Worm (Caenorhabditis elegans) whole organism, L2 larva: Measurements from ENCODE around the gene D2062.1.
"Not testable (repeated sequence)": the region's sequence is repeated elsewhere in the genome, so short reads cannot be mapped to it uniquely, and the experiment has no call there.

Experiments used
- F13H6.1 ChIP-seq: sonication (generic microtip); optimal IDR thresholded peaks from 2 replicates; lab custom pipeline; 2016; ENCODE audit warnings: missing genetic modification characterization, missing compliant biosample characterization
- R02D3.7 ChIP-seq: fragments of 150-350 bp; optimal IDR thresholded peaks from 2 replicates; lab custom pipeline; 2014; ENCODE audit warnings: missing biosample characterization, missing genetic modification characterization
- alr-1 ChIP-seq: fragments of 150-350 bp; optimal IDR thresholded peaks from 2 replicates; lab custom pipeline; 2014; ENCODE audit warnings: missing biosample characterization, missing genetic modification characterization
- aly-2 ChIP-seq: fragments of 150-350 bp; optimal IDR thresholded peaks from 2 replicates; lab custom pipeline; 2014; ENCODE audit warnings: missing biosample characterization, missing genetic modification characterization
- ama-1 ChIP-seq: fragments of 150-350 bp; optimal IDR thresholded peaks from 2 replicates; lab custom pipeline; 2018; ENCODE audit warnings: inconsistent platforms
- ceh-16 ChIP-seq: fragments of 150-350 bp; optimal IDR thresholded peaks from 2 replicates; lab custom pipeline; 2014; ENCODE audit warnings: missing biosample characterization, missing genetic modification characterization
- ceh-82 ChIP-seq: fragments of 150-350 bp; optimal IDR thresholded peaks from 2 replicates; lab custom pipeline; 2014; ENCODE audit warnings: missing biosample characterization, missing genetic modification characterization
- crh-2 ChIP-seq: sonication (generic microtip); optimal IDR thresholded peaks from 2 replicates; lab custom pipeline; 2017; ENCODE audit warnings: missing biosample characterization, missing genetic modification characterization
- dmd-4 ChIP-seq: sonication (generic microtip); optimal IDR thresholded peaks from 2 replicates; lab custom pipeline; 2017; ENCODE audit warnings: missing biosample characterization, missing genetic modification characterization
- egl-27 ChIP-seq: sonication (generic microtip); optimal IDR thresholded peaks from 3 replicates; lab custom pipeline; 2017; ENCODE audit warnings: missing biosample characterization, missing genetic modification reagents, missing genetic modification characterization
- elt-3 ChIP-seq: sonication (generic microtip); optimal IDR thresholded peaks from 2 replicates; lab custom pipeline; 2017; ENCODE audit warnings: missing biosample characterization, missing genetic modification characterization
- fos-1 ChIP-seq: fragments of 150-350 bp; optimal IDR thresholded peaks from 2 replicates; lab custom pipeline; 2014; ENCODE audit warnings: missing biosample characterization, missing genetic modification characterization
- lin-11 ChIP-seq: fragments of 150-350 bp; sonication (generic microtip); optimal IDR thresholded peaks from 2 replicates; lab custom pipeline; 2014; ENCODE audit warnings: missing biosample characterization, missing genetic modification characterization, inconsistent platforms, mixed read lengths
- lin-39 ChIP-seq: fragments of 150-350 bp; optimal IDR thresholded peaks from 2 replicates; lab custom pipeline; 2014; ENCODE audit warnings: missing biosample characterization, missing genetic modification reagents, missing genetic modification characterization
- lsy-2 ChIP-seq, 2 experiments: fragments of 150-350 bp in 1 of 2; sonication (generic microtip) in 1 of 2; optimal IDR thresholded peaks; 2 replicates each; lab custom pipeline; 2014 to 2017; ENCODE audit warnings: missing biosample characterization in 2 of 2, missing genetic modification characterization in 2 of 2
- mbf-1 ChIP-seq: sonication (generic microtip); optimal IDR thresholded peaks from 2 replicates; lab custom pipeline; 2017; ENCODE audit warnings: missing biosample characterization, missing genetic modification characterization
- nhr-11 ChIP-seq: fragments of 150-350 bp; optimal IDR thresholded peaks from 2 replicates; lab custom pipeline; 2014; ENCODE audit warnings: missing biosample characterization, missing genetic modification characterization
- nhr-12 ChIP-seq: fragments of 150-350 bp; optimal IDR thresholded peaks from 2 replicates; lab custom pipeline; 2014; ENCODE audit warnings: missing biosample characterization, missing genetic modification characterization
- nhr-129 ChIP-seq: fragments of 150-350 bp; optimal IDR thresholded peaks from 2 replicates; lab custom pipeline; 2014; ENCODE audit warnings: missing biosample characterization, missing genetic modification characterization
- nhr-23 ChIP-seq: fragments of 150-350 bp; optimal IDR thresholded peaks from 2 replicates; lab custom pipeline; 2014; ENCODE audit warnings: missing biosample characterization, missing genetic modification reagents, missing genetic modification characterization
- nhr-237 ChIP-seq: fragments of 150-350 bp; optimal IDR thresholded peaks from 2 replicates; lab custom pipeline; 2014; ENCODE audit warnings: missing biosample characterization, missing genetic modification characterization
- nhr-77 ChIP-seq: fragments of 150-350 bp; optimal IDR thresholded peaks from 2 replicates; lab custom pipeline; 2014; ENCODE audit warnings: missing biosample characterization, missing genetic modification characterization
- sma-9 ChIP-seq, 2 experiments: fragments of 150-350 bp in 1 of 2; sonication (generic microtip) in 1 of 2; optimal IDR thresholded peaks; 2 replicates each; lab custom pipeline; 2014 to 2016; ENCODE audit warnings: missing genetic modification characterization in 2 of 2, mild to moderate bottlenecking in 1 of 2, missing biosample characterization in 1 of 2, missing compliant biosample characterization in 1 of 2, missing genetic modification reagents in 1 of 2, moderate library complexity in 1 of 2
- snpc-4 ChIP-seq: fragments of 150-350 bp; optimal IDR thresholded peaks from 2 replicates; lab custom pipeline; 2014; ENCODE audit warnings: missing biosample characterization, missing genetic modification characterization
- unc-55 ChIP-seq: fragments of 150-350 bp; sonication (generic microtip); optimal IDR thresholded peaks from 3 replicates; lab custom pipeline; 2014; ENCODE audit warnings: missing biosample characterization, missing genetic modification reagents, missing genetic modification characterization
- unc-62 ChIP-seq: fragments of 150-350 bp; optimal IDR thresholded peaks from 2 replicates; lab custom pipeline; 2014; ENCODE audit warnings: missing biosample characterization, missing genetic modification reagents, missing genetic modification characterization
- zag-1 ChIP-seq: fragments of 150-350 bp; optimal IDR thresholded peaks from 2 replicates; lab custom pipeline; 2014; ENCODE audit warnings: missing biosample characterization, missing genetic modification characterization
- ztf-1 ChIP-seq: fragments of 200-800 bp; sonication (Bioruptor generic); conservative IDR thresholded peaks from 2 replicates; pipeline ENCODE4 v1.3.6; 2022; ENCODE audit warnings: missing genetic modification characterization, missing compliant biosample characterization

The D2062.1 gene

DNA sequence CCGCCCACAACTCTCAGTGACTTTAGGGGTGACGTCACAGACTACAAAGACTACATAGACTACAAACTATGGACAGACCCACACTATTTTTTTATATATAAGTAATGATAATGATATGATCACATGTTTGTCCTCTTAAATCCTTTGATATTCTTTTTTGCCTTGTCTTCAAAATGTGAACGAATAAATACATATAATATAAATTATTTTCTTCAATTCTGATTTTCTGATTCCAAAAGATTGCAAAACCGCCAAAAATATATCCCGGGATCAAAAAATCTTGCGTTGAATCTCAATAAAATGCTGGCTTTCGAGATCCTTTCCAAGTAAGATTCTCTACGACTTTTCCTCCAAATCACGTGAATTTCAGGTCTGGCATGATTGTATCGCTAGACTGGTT, 31.1 kb upstream of the D2062.1 start, which contains the start of gene F33H12.1:
F33H12.1 (plus strand) TSS at position 301 of the 400 bp plus-strand sequence.
- TF ChIP-seq snpc-4; lin-39 (tag; lab: Kevin White, UChicago); mbf-1 (tag; lab: Kevin White, UChicago): not testable (repeated sequence)

DNA sequence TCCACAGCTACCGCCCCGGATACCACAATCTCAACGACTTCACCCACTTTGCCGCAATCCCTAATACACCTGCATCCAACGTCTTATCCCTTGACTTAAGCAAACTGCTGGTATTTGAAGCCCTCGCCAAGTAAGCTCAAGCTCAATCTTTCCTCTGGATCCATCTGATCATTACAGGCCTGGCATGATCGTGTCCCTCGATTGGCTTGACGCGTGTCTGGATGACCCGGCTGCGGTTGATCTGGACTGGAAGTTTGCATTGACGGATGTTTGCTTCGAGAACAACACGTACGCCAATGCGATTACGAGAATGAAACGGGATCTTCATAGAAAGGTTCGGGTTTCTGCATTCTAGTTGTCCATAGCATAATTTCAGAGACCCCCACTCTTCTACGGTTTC, 30.3 kb upstream of the D2062.1 start:
- TF ChIP-seq nhr-237: no peak
- TF ChIP-seq, all 48 proteins: peak for 0

DNA sequence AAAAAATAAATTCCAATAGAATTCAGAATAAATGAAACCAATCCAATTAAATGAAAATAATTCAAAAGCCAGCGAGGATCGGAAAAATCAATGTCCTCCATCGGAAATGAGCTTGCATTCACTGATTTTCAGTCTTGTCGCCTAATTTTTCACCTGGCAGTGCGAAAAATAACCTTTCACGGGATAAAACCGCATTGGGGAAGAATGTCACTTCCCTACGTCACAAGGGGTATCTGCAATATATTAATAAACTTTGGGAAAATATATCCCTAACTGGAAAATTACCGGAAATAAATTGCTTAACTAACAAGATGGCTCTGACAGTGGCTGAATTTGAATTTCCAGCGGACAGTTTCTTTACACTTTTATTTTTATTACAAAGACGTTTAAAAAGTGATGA, 25.9 kb upstream of the D2062.1 start, which contains the start of gene sri-77:
sri-77 (minus strand) TSS at position 101 of the 400 bp plus-strand sequence.
- TF ChIP-seq lin-39 (tag; lab: Kevin White, UChicago): no peak
- TF ChIP-seq egl-27 (tag; lab: Kevin White, UChicago): no peak
- TF ChIP-seq elt-3 (tag; lab: Kevin White, UChicago): no peak
- no peak for TF ChIP-seq sma-9 (GFP tag; optimal IDR thresholded peaks at IDR 0.05; lab: Kevin White, UChicago)
- no peak for TF ChIP-seq sma-9 (tag; optimal IDR thresholded peaks at IDR 0.05; lab: Kevin White, UChicago)
- no peak for TF ChIP-seq ama-1 (lab: Kevin White, UChicago)
- no peak for TF ChIP-seq ztf-1 (GFP tag; lab: Robert Waterston, UW)
- TF ChIP-seq alr-1 (tag; lab: Kevin White, UChicago): no peak
- TF ChIP-seq lin-11 (tag; lab: Kevin White, UChicago): no peak
- no peak for TF ChIP-seq snpc-4
- TF ChIP-seq lsy-2 (tag; optimal IDR thresholded peaks at IDR 0.05; lab: Kevin White, UChicago): no peak
- no peak for TF ChIP-seq ceh-16 (tag; lab: Kevin White, UChicago)
- no peak for TF ChIP-seq mbf-1 (tag; lab: Kevin White, UChicago)
- no peak for TF ChIP-seq F13H6.1
- no peak for TF ChIP-seq aly-2 (tag; lab: Kevin White, UChicago)
- TF ChIP-seq R02D3.7 (tag; lab: Kevin White, UChicago): no peak
- no peak for TF ChIP-seq fos-1
- no peak for TF ChIP-seq dmd-4 (tag; lab: Kevin White, UChicago)
- no peak for TF ChIP-seq nhr-77 (tag; lab: Kevin White, UChicago)
- no peak for TF ChIP-seq unc-55 (GFP tag; lab: Kevin White, UChicago)
- no peak for TF ChIP-seq nhr-12 (tag; lab: Kevin White, UChicago)

DNA sequence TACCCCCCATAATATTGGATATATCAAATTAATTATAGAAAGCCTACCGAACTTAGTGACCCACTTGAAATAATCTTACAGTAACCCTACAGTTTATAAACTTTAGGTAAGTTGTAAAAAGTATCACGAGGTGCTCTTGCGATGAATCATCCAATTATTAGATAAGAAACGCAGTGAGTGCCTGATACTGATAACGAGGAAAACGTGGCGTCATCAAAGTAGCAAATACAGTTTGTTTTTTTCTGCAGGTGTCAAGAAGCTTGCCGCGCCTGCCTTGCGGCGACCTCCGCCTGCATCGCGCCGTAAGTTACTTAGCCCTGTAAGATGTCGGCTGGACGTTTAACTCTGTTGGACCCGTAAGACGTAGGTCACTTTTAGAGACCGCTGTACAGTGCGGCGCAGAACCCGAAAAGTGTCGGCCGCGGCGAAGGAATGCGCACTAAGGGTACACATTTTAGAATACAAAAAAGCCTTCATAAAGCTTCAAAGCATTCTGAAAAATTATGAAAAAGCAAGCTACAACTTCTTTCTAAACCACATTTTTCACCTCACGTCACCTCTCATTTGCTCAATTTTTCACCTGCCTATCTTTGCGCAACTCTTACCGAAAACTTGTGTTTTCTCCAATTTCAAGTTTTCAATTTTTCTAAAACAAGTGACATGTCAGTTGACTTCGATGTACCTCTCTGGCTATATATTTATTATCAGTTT, 20.9 kb upstream of the D2062.1 start, which contains the start of gene sri-38:
sri-38 (plus strand) TSS at position 661 of the 711 bp plus-strand sequence.
- TF ChIP-seq fos-1 (peak; percentile 95), crh-2 (peak; percentile 49), nhr-237 (no peak)

DNA sequence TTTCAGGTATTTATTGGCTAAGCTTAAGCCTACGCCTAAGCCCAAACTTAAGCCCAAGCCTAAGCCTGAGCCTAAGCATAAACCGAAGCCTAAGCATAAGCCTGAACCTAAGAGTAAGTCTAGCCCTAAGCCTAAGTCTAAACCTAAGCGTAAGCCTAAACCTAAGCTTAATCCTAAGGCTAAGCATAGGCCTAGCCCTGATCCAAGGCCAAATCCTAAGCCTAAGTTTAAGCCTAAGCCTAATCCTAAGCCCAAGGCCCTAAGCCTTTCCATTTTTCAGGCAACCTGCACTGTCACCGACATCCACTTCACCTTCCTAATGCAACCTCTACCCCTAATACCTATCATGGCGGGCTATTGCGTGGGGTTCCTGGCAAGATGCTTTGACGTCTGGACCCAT, 20.3 kb upstream of the D2062.1 start:
- TF ChIP-seq ceh-82 (tag; lab: Kevin White, UChicago) (no peak), zag-1 (tag; lab: Kevin White, UChicago) (no peak), nhr-11 (tag; lab: Kevin White, UChicago) (no peak)

DNA sequence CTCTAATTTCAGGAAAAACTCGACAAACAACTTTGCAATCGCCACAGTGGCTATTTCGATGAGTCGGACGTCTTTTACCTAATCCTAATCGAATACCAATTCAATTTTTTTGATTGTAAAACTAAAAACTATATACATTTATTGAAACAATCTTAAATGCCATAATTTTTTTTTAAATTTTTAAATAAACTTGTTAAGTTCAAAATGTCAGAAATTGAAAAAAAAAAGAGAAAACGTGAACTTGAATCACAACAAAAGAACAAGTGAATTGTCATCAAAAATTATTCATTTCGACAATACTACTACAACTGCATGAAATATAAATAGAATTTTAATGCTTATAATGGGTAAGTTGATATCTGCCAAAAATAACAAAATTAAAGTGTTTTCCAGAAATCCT, 19.0 kb upstream of the D2062.1 start, which contains the start of gene D2062.13:
D2062.13 (plus strand) TSS at position 301 of the 400 bp plus-strand sequence.
- not testable (repeated sequence) for TF ChIP-seq nhr-129 (tag; lab: Kevin White, UChicago); snpc-4; unc-62 (GFP tag; lab: Kevin White, UChicago)

DNA sequence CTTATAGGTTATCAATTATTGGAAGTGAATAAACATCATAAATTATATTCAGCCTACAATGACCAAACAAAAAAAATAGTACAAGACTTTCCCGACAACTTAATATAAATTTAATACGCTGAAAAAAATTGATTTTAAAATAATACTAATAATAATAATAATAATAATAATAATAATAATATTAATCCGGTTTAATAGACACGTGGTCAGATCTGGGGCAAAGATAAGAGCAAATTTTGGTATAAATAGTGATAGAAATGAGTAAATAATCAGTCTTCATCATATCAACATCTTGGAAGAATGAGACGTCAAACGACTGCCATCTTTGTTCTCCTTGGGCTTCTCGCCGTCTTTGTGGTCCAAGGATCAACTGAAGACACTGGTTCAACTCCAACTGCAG, 14.6 kb upstream of the D2062.1 start, which contains the start of gene msrp-5:
msrp-5 (plus strand) TSS at position 301 of the 400 bp plus-strand sequence.
- TF ChIP-seq fos-1; lsy-2 (tag; optimal IDR thresholded peaks at IDR 0.05; lab: Kevin White, UChicago); nhr-23: not testable (repeated sequence)
- TF ChIP-seq, all 48 proteins: peak for 0; not testable (repeated sequence) for 48
